Worm (Caenorhabditis elegans) whole organism, L1 larva: ENCODE results near the gene lap-2.

ENCODE experiments used
- C34B4.2 ChIP-seq: sonication (generic microtip); optimal IDR thresholded peaks from 2 replicates; lab custom pipeline; 2017; ENCODE audit warnings: mild to moderate bottlenecking, missing genetic modification characterization, missing compliant biosample characterization
- ama-1 ChIP-seq: fragments of 150-350 bp; optimal IDR thresholded peaks from 2 replicates; lab custom pipeline; 2014
- elt-3 ChIP-seq, 6 experiments: fragments of 150-350 bp in 1 of 6; sonication (generic microtip); optimal IDR thresholded peaks; 2 replicates each; lab custom pipeline; 2017 to 2018; ENCODE audit warnings: missing biosample characterization in 6 of 6, missing genetic modification characterization in 6 of 6, inconsistent platforms in 1 of 6
- nhr-20 ChIP-seq: sonication (generic microtip); optimal IDR thresholded peaks from 2 replicates; lab custom pipeline; 2016; ENCODE audit warnings: mild to moderate bottlenecking, missing genetic modification characterization, missing compliant biosample characterization
- nhr-237 ChIP-seq: fragments of 150-350 bp; optimal IDR thresholded peaks from 2 replicates; lab custom pipeline; 2014; ENCODE audit warnings: missing biosample characterization, missing genetic modification characterization
- sox-4 ChIP-seq: sonication (generic microtip); optimal IDR thresholded peaks from 2 replicates; lab custom pipeline; 2016; ENCODE audit warnings: missing genetic modification characterization, missing compliant biosample characterization
- unc-130 ChIP-seq: fragments of 150-350 bp; optimal IDR thresholded peaks from 2 replicates; lab custom pipeline; 2017; ENCODE audit warnings: missing biosample characterization, missing genetic modification characterization, inconsistent platforms
- unc-62 ChIP-seq: fragments of 150-350 bp; optimal IDR thresholded peaks from 2 replicates; lab custom pipeline; 2014; ENCODE audit warnings: missing biosample characterization, missing genetic modification reagents, missing genetic modification characterization

- TF ChIP-seq nhr-20 (tag; lab: Kevin White, UChicago) (no peak), unc-130 (tag; lab: Kevin White, UChicago) (no peak), unc-62 (GFP tag; lab: Kevin White, UChicago) (no peak), elt-3 (tag; optimal IDR thresholded peaks at IDR 0.05; lab: Kevin White, UChicago) (no peak), ama-1 (no peak), C34B4.2 (tag; lab: Kevin White, UChicago) (no peak), sox-4 (tag; lab: Kevin White, UChicago) (no peak), nhr-237 (tag; lab: Kevin White, UChicago) (no peak)
These were observed 19.9 kb downstream of the lap-2 start for ce11 chrV:13063402-13063801.
